Worm (Caenorhabditis elegans) whole organism, L2 larva: Measurements from ENCODE around the gene F23B12.1.

ENCODE experiments used
- C34F6.9 ChIP-seq: fragments of 150-350 bp; optimal IDR thresholded peaks from 2 replicates; lab custom pipeline; 2014; ENCODE audit warnings: missing biosample characterization, missing genetic modification characterization
- blmp-1 ChIP-seq: sonication (generic microtip); optimal IDR thresholded peaks from 2 replicates; lab custom pipeline; 2017; ENCODE audit warnings: missing genetic modification characterization, mild to moderate bottlenecking, missing compliant biosample characterization, antibody characterized with exemption, moderate library complexity; ENCODE audit not compliant: insufficient read depth
- crh-2 ChIP-seq: sonication (generic microtip); optimal IDR thresholded peaks from 2 replicates; lab custom pipeline; 2017; ENCODE audit warnings: missing biosample characterization, missing genetic modification characterization
- dmd-4 ChIP-seq: sonication (generic microtip); optimal IDR thresholded peaks from 2 replicates; lab custom pipeline; 2017; ENCODE audit warnings: missing biosample characterization, missing genetic modification characterization
- egl-27 ChIP-seq: sonication (generic microtip); optimal IDR thresholded peaks from 3 replicates; lab custom pipeline; 2017; ENCODE audit warnings: missing biosample characterization, missing genetic modification reagents, missing genetic modification characterization
- fos-1 ChIP-seq: fragments of 150-350 bp; optimal IDR thresholded peaks from 2 replicates; lab custom pipeline; 2014; ENCODE audit warnings: missing biosample characterization, missing genetic modification characterization
- nhr-25 ChIP-seq: fragments of 150-350 bp; sonication (generic microtip); optimal IDR thresholded peaks from 3 replicates; lab custom pipeline; 2014; ENCODE audit warnings: missing biosample characterization, missing genetic modification characterization
- nhr-77 ChIP-seq: fragments of 150-350 bp; optimal IDR thresholded peaks from 2 replicates; lab custom pipeline; 2014; ENCODE audit warnings: missing biosample characterization, missing genetic modification characterization
- sma-9 ChIP-seq, 2 experiments: fragments of 150-350 bp in 1 of 2; sonication (generic microtip) in 1 of 2; optimal IDR thresholded peaks; 2 replicates each; lab custom pipeline; 2014 to 2016; ENCODE audit warnings: missing genetic modification characterization in 2 of 2, mild to moderate bottlenecking in 1 of 2, missing biosample characterization in 1 of 2, missing compliant biosample characterization in 1 of 2, missing genetic modification reagents in 1 of 2, moderate library complexity in 1 of 2
- unc-62 ChIP-seq: fragments of 150-350 bp; optimal IDR thresholded peaks from 2 replicates; lab custom pipeline; 2014; ENCODE audit warnings: missing biosample characterization, missing genetic modification reagents, missing genetic modification characterization
- ztf-1 ChIP-seq: fragments of 200-800 bp; sonication (Bioruptor generic); conservative IDR thresholded peaks from 2 replicates; pipeline ENCODE4 v1.3.6; 2022; ENCODE audit warnings: missing genetic modification characterization, missing compliant biosample characterization
- ztf-11 ChIP-seq: sonication (generic microtip); optimal IDR thresholded peaks from 2 replicates; lab custom pipeline; 2017; ENCODE audit warnings: missing biosample characterization, missing genetic modification characterization
- ztf-4 ChIP-seq: fragments of 150-350 bp; optimal IDR thresholded peaks from 2 replicates; lab custom pipeline; 2014; ENCODE audit warnings: missing biosample characterization, missing genetic modification characterization

ce11 chrV:14468931-14469330, 40.0 kb downstream of the F23B12.1 start, which contains the start of gene clec-57:
- TF ChIP-seq sma-9 (GFP tag; optimal IDR thresholded peaks at IDR 0.05; lab: Kevin White, UChicago) (no peak), sma-9 (tag; optimal IDR thresholded peaks at IDR 0.05; lab: Kevin White, UChicago) (no peak), fos-1 (tag; lab: Kevin White, UChicago) (no peak), blmp-1 (no peak), ztf-1 (GFP tag; lab: Robert Waterston, UW) (no peak), nhr-77 (no peak), nhr-25 (tag; lab: Kevin White, UChicago) (no peak), dmd-4 (tag; lab: Kevin White, UChicago) (no peak), crh-2 (tag; lab: Kevin White, UChicago) (no peak), unc-62 (GFP tag; lab: Kevin White, UChicago) (no peak), egl-27 (tag; lab: Kevin White, UChicago) (no peak), ztf-4 (no peak), ztf-11 (tag; lab: Kevin White, UChicago) (no peak), C34F6.9 (no peak)
